Fruit fly (Drosophila melanogaster) whole organism, prepupa: ENCODE data around the gene CG5151.

Source experiments
- Blimp-1 ChIP-seq: fragments of 200-800 bp; sonication (Bioruptor generic); optimal IDR thresholded peaks from 3 replicates; lab custom pipeline; 2017; ENCODE audit warnings: missing biosample characterization, missing genetic modification characterization, mild to moderate bottlenecking, moderate library complexity, missing genetic modification reagents
- CG10631 ChIP-seq: fragments of 200-800 bp; sonication (Bioruptor generic); optimal IDR thresholded peaks from 2 replicates; lab custom pipeline; 2016; ENCODE audit warnings: missing biosample characterization, missing genetic modification characterization
- CG10669 ChIP-seq: fragments of 200-800 bp; sonication (Bioruptor generic); optimal IDR thresholded peaks from 3 replicates; lab custom pipeline; 2018; ENCODE audit warnings: missing biosample characterization, mild to moderate bottlenecking, missing genetic modification characterization, moderate library complexity
- CG11294 ChIP-seq: fragments of 200-800 bp; sonication (Bioruptor generic); IDR thresholded peaks from 2 replicates; pipeline ENCODE4 v1.3.6; 2022; ENCODE audit warnings: missing biosample characterization, missing genetic modification characterization
- CG11762 ChIP-seq: fragments of 200-800 bp; sonication (Bioruptor generic); optimal IDR thresholded peaks from 3 replicates; lab custom pipeline; 2016; ENCODE audit warnings: missing biosample characterization, missing genetic modification characterization; ENCODE audit not compliant: insufficient read depth
- CG11902 ChIP-seq: fragments of 200-800 bp; sonication (Bioruptor generic); optimal IDR thresholded peaks from 3 replicates; lab custom pipeline; 2016; ENCODE audit warnings: missing biosample characterization, missing genetic modification characterization
- CG1621 ChIP-seq: fragments of 200-800 bp; sonication (Bioruptor generic); optimal IDR thresholded peaks from 3 replicates; lab custom pipeline; 2018; ENCODE audit warnings: missing biosample characterization, mild to moderate bottlenecking, missing genetic modification characterization
- CG16779 ChIP-seq: fragments of 200-800 bp; sonication (Bioruptor generic); optimal IDR thresholded peaks from 3 replicates; lab custom pipeline; 2017; ENCODE audit warnings: missing biosample characterization, mild to moderate bottlenecking, missing genetic modification characterization
- CG3032 ChIP-seq: fragments of 200-800 bp; optimal IDR thresholded peaks from 2 replicates; lab custom pipeline; 2019; ENCODE audit warnings: missing biosample characterization, mild to moderate bottlenecking, missing genetic modification characterization, moderate library complexity
- CG31627 ChIP-seq: fragments of 200-800 bp; sonication (Bioruptor generic); optimal IDR thresholded peaks from 3 replicates; lab custom pipeline; 2016; ENCODE audit warnings: missing biosample characterization, missing genetic modification characterization
- CG32006 ChIP-seq: fragments of 200-800 bp; sonication (Bioruptor generic); optimal IDR thresholded peaks from 3 replicates; lab custom pipeline; 2017; ENCODE audit warnings: missing biosample characterization, mild to moderate bottlenecking, missing genetic modification characterization
- CG34406 ChIP-seq: fragments of 200-800 bp; sonication (Bioruptor generic); optimal IDR thresholded peaks from 3 replicates; lab custom pipeline; 2016; ENCODE audit warnings: missing biosample characterization, missing genetic modification characterization
- CG3919 ChIP-seq: fragments of 200-800 bp; sonication (Bioruptor generic); optimal IDR thresholded peaks from 3 replicates; lab custom pipeline; 2016; ENCODE audit warnings: missing biosample characterization, missing genetic modification characterization
- CG4318 ChIP-seq: fragments of 200-800 bp; sonication (Bioruptor generic); optimal IDR thresholded peaks from 3 replicates; lab custom pipeline; 2017; ENCODE audit warnings: missing biosample characterization, mild to moderate bottlenecking, missing genetic modification characterization
- CG6276 ChIP-seq: fragments of 200-800 bp; sonication (Bioruptor generic); optimal IDR thresholded peaks from 2 replicates; lab custom pipeline; 2017; ENCODE audit warnings: missing biosample characterization, mild to moderate bottlenecking, missing genetic modification characterization
- CG6792 ChIP-seq: fragments of 200-800 bp; sonication (Bioruptor generic); optimal IDR thresholded peaks from 3 replicates; lab custom pipeline; 2016; ENCODE audit warnings: missing biosample characterization, missing genetic modification characterization
- CG6808 ChIP-seq: fragments of 200-800 bp; sonication (Bioruptor generic); optimal IDR thresholded peaks from 3 replicates; lab custom pipeline; 2017; ENCODE audit warnings: missing biosample characterization, missing genetic modification characterization, mild to moderate bottlenecking, moderate library complexity, missing genetic modification reagents
- CG7368 ChIP-seq: fragments of 200-800 bp; sonication (Bioruptor generic); optimal IDR thresholded peaks from 3 replicates; lab custom pipeline; 2016; ENCODE audit warnings: missing biosample characterization, missing genetic modification characterization
- CG8119 ChIP-seq: fragments of 200-800 bp; sonication (Bioruptor generic); IDR thresholded peaks from 3 replicates; pipeline ENCODE4 v1.3.6; 2022; ENCODE audit warnings: missing biosample characterization, missing genetic modification characterization
- CG8319 ChIP-seq: fragments of 200-800 bp; sonication (Bioruptor generic); optimal IDR thresholded peaks from 3 replicates; lab custom pipeline; 2016; ENCODE audit warnings: missing biosample characterization, missing genetic modification characterization
- CG8632 ChIP-seq: fragments of 200-800 bp; sonication (Bioruptor generic); optimal IDR thresholded peaks from 3 replicates; lab custom pipeline; 2016; ENCODE audit warnings: missing biosample characterization, missing genetic modification characterization
- CG9139 ChIP-seq: fragments of 200-800 bp; sonication (Bioruptor generic); optimal IDR thresholded peaks from 3 replicates; lab custom pipeline; 2017; ENCODE audit warnings: missing biosample characterization, mild to moderate bottlenecking, missing genetic modification characterization
- Eip78C ChIP-seq: fragments of 200-800 bp; sonication (Bioruptor generic); peaks from one replicate; lab custom pipeline; 2016; ENCODE audit warnings: missing biosample characterization, missing genetic modification characterization
- Ets21C ChIP-seq: fragments of 200-800 bp; sonication (Bioruptor generic); optimal IDR thresholded peaks from 3 replicates; lab custom pipeline; 2016; ENCODE audit warnings: missing biosample characterization, missing genetic modification characterization
- Ets96B ChIP-seq: fragments of 200-800 bp; optimal IDR thresholded peaks from 2 replicates; lab custom pipeline; 2019; ENCODE audit warnings: missing biosample characterization, mild to moderate bottlenecking, missing genetic modification characterization, moderate library complexity
- Gug ChIP-seq: fragments of 200-800 bp; sonication (Bioruptor generic); IDR thresholded peaks from 2 replicates; pipeline ENCODE4 v1.3.6; 2022; ENCODE audit warnings: missing biosample characterization, missing genetic modification characterization
- Hr39 ChIP-seq: fragments of 200-800 bp; sonication (Bioruptor generic); optimal IDR thresholded peaks from 2 replicates; lab custom pipeline; 2016; ENCODE audit warnings: missing biosample characterization, missing genetic modification characterization
- Hr4 ChIP-seq: fragments of 200-800 bp; sonication (Bioruptor generic); optimal IDR thresholded peaks from 3 replicates; lab custom pipeline; 2016; ENCODE audit warnings: missing biosample characterization, missing genetic modification characterization
- Lpt ChIP-seq: fragments of 200-800 bp; sonication (Bioruptor generic); optimal IDR thresholded peaks from 3 replicates; lab custom pipeline; 2016; ENCODE audit warnings: missing biosample characterization, missing genetic modification characterization
- Met ChIP-seq: fragments of 200-800 bp; sonication (Bioruptor generic); optimal IDR thresholded peaks from 3 replicates; lab custom pipeline; 2016; ENCODE audit warnings: missing biosample characterization, missing genetic modification characterization
- OdsH ChIP-seq: fragments of 200-800 bp; sonication (Bioruptor generic); optimal IDR thresholded peaks from 3 replicates; lab custom pipeline; 2016; ENCODE audit warnings: missing biosample characterization, missing genetic modification characterization
- Sox102F ChIP-seq: fragments of 200-800 bp; sonication (Bioruptor generic); optimal IDR thresholded peaks from 2 replicates; lab custom pipeline; 2016; ENCODE audit warnings: missing biosample characterization, mild to moderate bottlenecking, missing genetic modification characterization
- Sox15 ChIP-seq: fragments of 200-800 bp; sonication (Bioruptor generic); optimal IDR thresholded peaks from 3 replicates; lab custom pipeline; 2016; ENCODE audit warnings: missing biosample characterization, missing genetic modification characterization
- achi ChIP-seq: fragments of 200-800 bp; sonication (Bioruptor generic); optimal IDR thresholded peaks from 3 replicates; lab custom pipeline; 2016; ENCODE audit warnings: missing biosample characterization, missing genetic modification characterization
- cyc ChIP-seq: fragments of 200-800 bp; sonication (Bioruptor generic); optimal IDR thresholded peaks from 3 replicates; lab custom pipeline; 2016; ENCODE audit warnings: missing biosample characterization, missing genetic modification characterization
- dac ChIP-seq: fragments of 200-800 bp; sonication (Bioruptor generic); optimal IDR thresholded peaks from 2 replicates; lab custom pipeline; 2017; ENCODE audit warnings: missing biosample characterization, mild to moderate bottlenecking, missing genetic modification characterization
- dsx ChIP-seq: fragments of 200-800 bp; optimal IDR thresholded peaks from 3 replicates; lab custom pipeline; 2019; ENCODE audit warnings: missing biosample characterization, mild to moderate bottlenecking, missing genetic modification characterization, moderate library complexity; ENCODE audit not compliant: poor library complexity, severe bottlenecking
- eg ChIP-seq: fragments of 200-800 bp; sonication (Bioruptor generic); IDR thresholded peaks from 3 replicates; pipeline ENCODE4 v1.3.6; 2022; ENCODE audit warnings: missing biosample characterization, missing genetic modification characterization
- esn ChIP-seq: fragments of 200-800 bp; sonication (Bioruptor generic); optimal IDR thresholded peaks from 2 replicates; lab custom pipeline; 2016; ENCODE audit warnings: missing biosample characterization, mild to moderate bottlenecking, missing genetic modification characterization, moderate library complexity
- fd59A ChIP-seq: fragments of 200-800 bp; sonication (Bioruptor generic); optimal IDR thresholded peaks from 2 replicates; lab custom pipeline; 2017; ENCODE audit warnings: missing biosample characterization, mild to moderate bottlenecking, missing genetic modification characterization, missing genetic modification reagents
- fd85E ChIP-seq: fragments of 200-800 bp; sonication (Bioruptor generic); optimal IDR thresholded peaks from 3 replicates; lab custom pipeline; 2016; ENCODE audit warnings: missing biosample characterization, missing genetic modification characterization
- fkh ChIP-seq: fragments of 200-800 bp; sonication (Bioruptor generic); optimal IDR thresholded peaks from 3 replicates; lab custom pipeline; 2017; ENCODE audit warnings: missing biosample characterization, mild to moderate bottlenecking, missing genetic modification characterization, moderate library complexity
- lz ChIP-seq: fragments of 200-800 bp; sonication (Bioruptor generic); optimal IDR thresholded peaks from 3 replicates; lab custom pipeline; 2016; ENCODE audit warnings: missing biosample characterization, missing genetic modification characterization
- pdm3 ChIP-seq: fragments of 200-800 bp; sonication (Bioruptor generic); optimal IDR thresholded peaks from 3 replicates; lab custom pipeline; 2016; ENCODE audit warnings: missing biosample characterization, missing genetic modification characterization
- spab ChIP-seq: fragments of 200-800 bp; sonication (Bioruptor generic); optimal IDR thresholded peaks from 2 replicates; lab custom pipeline; 2017; ENCODE audit warnings: missing biosample characterization, mild to moderate bottlenecking, missing genetic modification characterization, missing genetic modification reagents
- ss ChIP-seq, 2 experiments: fragments of 200-800 bp; sonication (Bioruptor generic); optimal IDR thresholded peaks; 2 replicates in 1 of 2; 3 replicates in 1 of 2; lab custom pipeline; 2017 to 2018; ENCODE audit warnings: mild to moderate bottlenecking in 2 of 2, missing biosample characterization in 2 of 2, missing genetic modification characterization in 2 of 2, moderate library complexity in 1 of 2
- vri ChIP-seq: fragments of 200-800 bp; sonication (Bioruptor generic); optimal IDR thresholded peaks from 3 replicates; lab custom pipeline; 2016; ENCODE audit warnings: missing biosample characterization, mild to moderate bottlenecking, missing genetic modification characterization

CG5151 gene

dm6 chr3L:16182633-16183462, 18.3 kb upstream of the CG5151 start (continued):
- peak; percentile 72 for TF ChIP-seq esn (GFP tag; lab: Kevin White, UChicago)

dm6 chr3L:16181330-16181830, 16.9 kb upstream of the CG5151 start:
- peak; percentile 71 for TF ChIP-seq CG6276 (GFP tag; lab: Kevin White, UChicago)
- TF ChIP-seq eg (GFP tag; lab: Robert Waterston, UW): peak; percentile 76
- TF ChIP-seq CG11294 (GFP tag; lab: Robert Waterston, UW): no peak; the same call in 1 of the 2 replicates
- peak; percentile 46 for TF ChIP-seq pdm3 (GFP tag; lab: Kevin White, UChicago)
- TF ChIP-seq Lpt (GFP tag; lab: Kevin White, UChicago): peak; percentile 28
- peak; percentile 42 for TF ChIP-seq fd59A
- TF ChIP-seq CG8632: peak; percentile 55
- peak; percentile 53 for TF ChIP-seq Sox102F (GFP tag; lab: Kevin White, UChicago)
- TF ChIP-seq achi (GFP tag; lab: Kevin White, UChicago): peak; percentile 72
- peak; percentile 72 for TF ChIP-seq OdsH
- TF ChIP-seq CG4318: peak; percentile 48
- TF ChIP-seq fd85E (GFP tag; lab: Kevin White, UChicago): no peak
- peak; percentile 57 for TF ChIP-seq Gug (GFP tag; lab: Robert Waterston, UW)
- TF ChIP-seq ss (GFP tag; optimal IDR thresholded peaks at IDR 0.05; lab: Kevin White, UChicago): peak; percentile 86 to 87
- peak; percentile 87 for TF ChIP-seq CG6808 (GFP tag; lab: Kevin White, UChicago)
- peak; percentile 46 for TF ChIP-seq Hr4 (GFP tag; lab: Kevin White, UChicago)
- TF ChIP-seq CG32006 (GFP tag; lab: Kevin White, UChicago): peak; percentile 62
- TF ChIP-seq CG31627: peak; percentile 45
- peak; percentile 87 for TF ChIP-seq Ets96B
- TF ChIP-seq CG3919 (GFP tag; lab: Kevin White, UChicago): peak; percentile 68
- TF ChIP-seq CG11762 (GFP tag; lab: Kevin White, UChicago): peak; percentile 52
- TF ChIP-seq lz (GFP tag; lab: Kevin White, UChicago): peak; percentile 56
- TF ChIP-seq CG11902: peak; percentile 64
- peak; percentile 86 for TF ChIP-seq CG8319 (GFP tag; lab: Kevin White, UChicago)
- peak; percentile 38 for TF ChIP-seq vri (GFP tag; lab: Kevin White, UChicago)
- TF ChIP-seq dsx (GFP tag; lab: Kevin White, UChicago): peak; percentile 70
- TF ChIP-seq Ets21C (GFP tag; lab: Kevin White, UChicago): no peak
- TF ChIP-seq CG34406 (GFP tag; lab: Kevin White, UChicago): peak; percentile 70
- TF ChIP-seq Hr39 (GFP tag; lab: Kevin White, UChicago): peak; percentile 39
- TF ChIP-seq CG10631 (GFP tag; lab: Kevin White, UChicago): peak; percentile 68
- peak; percentile 84 for TF ChIP-seq CG7368 (GFP tag; lab: Kevin White, UChicago)
- TF ChIP-seq Sox15 (GFP tag; lab: Kevin White, UChicago): peak; percentile 28
- TF ChIP-seq Eip78C: peak; percentile 97
- TF ChIP-seq Blimp-1 (GFP tag; lab: Kevin White, UChicago): peak; percentile 50
- TF ChIP-seq CG8119 (GFP tag; lab: Robert Waterston, UW): peak; percentile 83
- peak; percentile 70 for TF ChIP-seq cyc (GFP tag; lab: Kevin White, UChicago)
- TF ChIP-seq CG3032: peak; percentile 72
- peak; percentile 83 for TF ChIP-seq CG10669 (GFP tag; lab: Kevin White, UChicago)
- peak; percentile 49 for TF ChIP-seq CG1621 (tag; lab: Kevin White, UChicago)
- peak; percentile 61 for TF ChIP-seq Met (GFP tag; lab: Kevin White, UChicago)
- TF ChIP-seq CG9139 (GFP tag; lab: Kevin White, UChicago): peak; percentile 88
- no peak for TF ChIP-seq dac (GFP tag; lab: Kevin White, UChicago)
- peak; percentile 48 for TF ChIP-seq CG6792 (GFP tag; lab: Kevin White, UChicago)
- peak; percentile 76 for TF ChIP-seq CG16779 (tag; lab: Kevin White, UChicago)
- peak; percentile 88 for TF ChIP-seq spab
- TF ChIP-seq fkh (GFP tag; lab: Kevin White, UChicago): no peak
